Fruit fly (Drosophila melanogaster) whole organism, pupa: ENCODE measurements around the gene CG14339.
A peak's percentile ranks its signal among the peaks of the same experiment; 100 is the strongest.

Source experiments
- CG10348 ChIP-seq: fragments of 200-800 bp; sonication (Bioruptor generic); IDR thresholded peaks from 2 replicates; pipeline ENCODE4 v1.3.6; 2022; ENCODE audit warnings: missing biosample characterization, missing genetic modification characterization
- CG12605 ChIP-seq: fragments of 200-800 bp; sonication (Bioruptor generic); IDR thresholded peaks from 2 replicates; pipeline ENCODE4 v1.3.6; 2022; ENCODE audit warnings: missing biosample characterization, missing genetic modification characterization
- CG13204 ChIP-seq: fragments of 200-800 bp; sonication (Bioruptor generic); optimal IDR thresholded peaks from 2 replicates; lab custom pipeline; 2018; ENCODE audit warnings: missing biosample characterization, mild to moderate bottlenecking, missing genetic modification characterization, moderate library complexity
- CG14655 ChIP-seq: fragments of 200-800 bp; sonication (Bioruptor generic); optimal IDR thresholded peaks from 3 replicates; lab custom pipeline; 2017; ENCODE audit warnings: mild to moderate bottlenecking, missing biosample characterization, missing genetic modification reagents, missing genetic modification characterization
- CG15710 ChIP-seq: fragments of 200-800 bp; sonication (Bioruptor generic); optimal IDR thresholded peaks from 2 replicates; lab custom pipeline; 2018; ENCODE audit warnings: missing biosample characterization, mild to moderate bottlenecking, missing genetic modification characterization, moderate library complexity
- CG17806 ChIP-seq: fragments of 200-800 bp; sonication (Bioruptor generic); optimal IDR thresholded peaks from 2 replicates; lab custom pipeline; 2018; ENCODE audit warnings: missing biosample characterization, mild to moderate bottlenecking, missing genetic modification characterization, moderate library complexity
- CG32121 ChIP-seq: fragments of 200-800 bp; sonication (Bioruptor generic); IDR thresholded peaks from 2 replicates; pipeline ENCODE4 v1.3.6; 2022; ENCODE audit warnings: missing biosample characterization, missing genetic modification characterization
- CG34367 ChIP-seq: fragments of 200-800 bp; sonication (Bioruptor generic); optimal IDR thresholded peaks from 2 replicates; lab custom pipeline; 2018; ENCODE audit warnings: missing biosample characterization, mild to moderate bottlenecking, missing genetic modification characterization
- CG4496 ChIP-seq: fragments of 200-800 bp; sonication (Bioruptor generic); IDR thresholded peaks from 3 replicates; pipeline ENCODE4 v1.3.6; 2022; ENCODE audit warnings: missing biosample characterization, missing genetic modification characterization
- CG8159 ChIP-seq: fragments of 200-800 bp; sonication (Bioruptor generic); optimal IDR thresholded peaks from 3 replicates; lab custom pipeline; 2018; ENCODE audit warnings: missing biosample characterization, mild to moderate bottlenecking, missing genetic modification characterization, moderate library complexity
- CG9948 ChIP-seq: fragments of 200-800 bp; sonication (Bioruptor generic); optimal IDR thresholded peaks from 2 replicates; lab custom pipeline; 2018; ENCODE audit warnings: missing biosample characterization, mild to moderate bottlenecking, missing genetic modification characterization, moderate library complexity
- D1 ChIP-seq: fragments of 200-800 bp; sonication (Bioruptor generic); optimal IDR thresholded peaks from 2 replicates; lab custom pipeline; 2018; ENCODE audit warnings: missing biosample characterization, mild to moderate bottlenecking, missing genetic modification characterization, moderate library complexity
- EcR ChIP-seq: fragments of 200-800 bp; sonication (Bioruptor generic); optimal IDR thresholded peaks from 3 replicates; lab custom pipeline; 2019; ENCODE audit warnings: missing biosample characterization, missing genetic modification characterization, mild to moderate bottlenecking, moderate library complexity, missing genetic modification reagents
- Ets98B ChIP-seq: fragments of 200-800 bp; sonication (Bioruptor generic); IDR thresholded peaks from 2 replicates; pipeline ENCODE4 v1.3.6; 2022; ENCODE audit warnings: missing biosample characterization, missing genetic modification characterization
- Pif1A ChIP-seq: fragments of 200-800 bp; sonication (Bioruptor generic); optimal IDR thresholded peaks from 3 replicates; lab custom pipeline; 2016; ENCODE audit warnings: missing biosample characterization, missing genetic modification characterization
- Pif1B ChIP-seq: fragments of 200-800 bp; sonication (Bioruptor generic); optimal IDR thresholded peaks from 3 replicates; lab custom pipeline; 2016; ENCODE audit warnings: missing biosample characterization, missing genetic modification characterization
- Snoo ChIP-seq: fragments of 200-800 bp; sonication (Bioruptor generic); optimal IDR thresholded peaks from 3 replicates; lab custom pipeline; 2017; ENCODE audit warnings: missing biosample characterization, mild to moderate bottlenecking, missing genetic modification characterization, inconsistent platforms
- fd96Ca ChIP-seq: fragments of 200-800 bp; sonication (Bioruptor generic); IDR thresholded peaks from 3 replicates; pipeline ENCODE4 v1.3.6; 2022; ENCODE audit warnings: missing biosample characterization, missing genetic modification characterization
- gl ChIP-seq: fragments of 200-800 bp; sonication (Bioruptor generic); optimal IDR thresholded peaks from 2 replicates; lab custom pipeline; 2018; ENCODE audit warnings: missing biosample characterization, mild to moderate bottlenecking, missing genetic modification characterization
- rn ChIP-seq: fragments of 200-800 bp; sonication (Bioruptor generic); IDR thresholded peaks from 2 replicates; pipeline ENCODE4 v1.3.6; 2022; ENCODE audit warnings: missing biosample characterization, missing genetic modification characterization

Gene CG14339

DNA sequence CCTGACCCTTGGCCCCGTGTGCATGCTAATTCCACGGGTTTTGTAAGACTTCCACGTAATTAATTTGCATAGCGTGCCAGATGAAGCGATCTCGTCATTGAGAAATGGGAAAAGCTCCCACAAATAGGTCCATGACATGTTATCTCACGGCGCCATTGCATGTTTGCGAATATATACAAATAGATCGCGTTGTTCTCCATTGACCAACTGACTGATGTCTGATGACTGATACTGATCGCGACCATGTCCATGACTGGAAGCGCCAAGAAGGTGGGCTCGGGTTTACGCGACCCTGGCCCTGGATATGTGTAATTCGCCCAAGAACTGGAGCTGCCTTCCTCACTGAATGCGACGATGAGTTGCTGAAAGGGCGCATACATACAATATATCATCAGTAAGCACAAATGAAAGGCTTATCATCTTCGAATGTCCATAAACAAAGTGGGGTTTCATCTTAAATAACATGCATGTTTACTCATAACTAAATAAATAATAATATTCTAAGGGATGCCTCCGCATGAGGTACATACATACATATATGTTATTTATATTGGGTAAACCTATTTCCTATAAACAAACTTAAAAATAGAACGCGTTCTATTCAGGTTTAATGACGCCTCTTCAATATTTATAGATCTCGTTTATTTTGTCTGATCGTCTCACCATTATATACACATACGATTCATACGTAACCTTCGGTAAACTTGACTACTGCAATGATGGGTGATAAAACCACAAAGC is 14.9 kb downstream of the CG14339 start:
- TF ChIP-seq EcR: peak; percentile 70
- TF ChIP-seq CG34367 (tag; lab: Kevin White, UChicago): no peak

dm6 chr2L:1124265-1124664 is 15.9 kb downstream of the CG14339 start:
- no peak for TF ChIP-seq D1 (tag; lab: Kevin White, UChicago)
- TF ChIP-seq Pif1B: no peak
- no peak for TF ChIP-seq CG34367 (tag; lab: Kevin White, UChicago)
- TF ChIP-seq CG10348: no peak
- no peak for TF ChIP-seq EcR
- no peak for TF ChIP-seq CG32121 (GFP tag; lab: Robert Waterston, UW)
- TF ChIP-seq CG14655 (GFP tag; lab: Kevin White, UChicago): no peak
- no peak for TF ChIP-seq gl (tag; lab: Kevin White, UChicago)
- no peak for TF ChIP-seq Snoo
- no peak for TF ChIP-seq rn (GFP tag; lab: Robert Waterston, UW)
- no peak for TF ChIP-seq CG12605
- TF ChIP-seq CG15710 (tag; lab: Kevin White, UChicago): no peak
- TF ChIP-seq Pif1A (GFP tag; lab: Kevin White, UChicago): no peak
- no peak for TF ChIP-seq CG17806
- TF ChIP-seq CG4496 (GFP tag; lab: Robert Waterston, UW): no peak
- no peak for TF ChIP-seq CG8159 (tag; lab: Kevin White, UChicago)
- no peak for TF ChIP-seq CG9948
- TF ChIP-seq CG13204 (GFP tag; lab: Kevin White, UChicago): no peak
- TF ChIP-seq Ets98B (GFP tag; lab: Robert Waterston, UW): no peak
- no peak for TF ChIP-seq fd96Ca (GFP tag; lab: Robert Waterston, UW)

- TF ChIP-seq CG4496 (GFP tag; lab: Robert Waterston, UW) (peak; percentile 25; the same call in 1 of the 3 replicates), gl (tag; lab: Kevin White, UChicago) (no peak), Ets98B (GFP tag; lab: Robert Waterston, UW) (no peak), CG34367 (tag; lab: Kevin White, UChicago) (no peak), CG13204 (GFP tag; lab: Kevin White, UChicago) (no peak), CG12605 (0 out of 2 replicates have a peak, but pooled peaks have one; percentile 18)
These were observed 17.1 kb downstream of the CG14339 start for dm6 chr2L:1125437-1125836.

DNA sequence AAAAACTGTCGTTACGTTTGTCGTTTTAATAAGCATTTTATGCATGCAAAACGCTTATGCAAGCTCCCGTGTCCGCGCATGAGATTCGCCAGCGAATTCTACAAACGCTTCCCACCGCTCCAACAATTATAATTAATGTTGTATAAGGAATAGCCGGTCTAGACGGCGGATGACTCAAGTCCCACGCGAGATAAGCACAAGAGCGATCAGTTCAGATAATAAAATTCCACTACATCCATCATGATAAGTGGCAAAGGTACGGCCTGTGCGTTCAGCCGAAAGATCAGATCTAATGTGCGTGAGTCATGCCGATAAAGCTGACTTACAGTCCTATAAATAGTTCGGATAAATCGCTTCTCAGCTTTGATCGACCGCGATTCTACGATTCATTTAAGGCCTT is 18.2 kb downstream of the CG14339 start:
- TF ChIP-seq Pif1A (GFP tag; lab: Kevin White, UChicago): no peak
- no peak for TF ChIP-seq CG10348
- TF ChIP-seq EcR: no peak
- no peak for TF ChIP-seq CG15710 (tag; lab: Kevin White, UChicago)
- TF ChIP-seq fd96Ca (GFP tag; lab: Robert Waterston, UW): no peak
- TF ChIP-seq Ets98B (GFP tag; lab: Robert Waterston, UW): no peak
- no peak for TF ChIP-seq CG8159 (tag; lab: Kevin White, UChicago)
- no peak for TF ChIP-seq CG9948
- TF ChIP-seq CG34367 (tag; lab: Kevin White, UChicago): no peak
- TF ChIP-seq Snoo: no peak
- no peak for TF ChIP-seq CG13204 (GFP tag; lab: Kevin White, UChicago)
- TF ChIP-seq CG4496 (GFP tag; lab: Robert Waterston, UW): no peak
- TF ChIP-seq D1 (tag; lab: Kevin White, UChicago): no peak
- no peak for TF ChIP-seq CG14655 (GFP tag; lab: Kevin White, UChicago)
- no peak for TF ChIP-seq rn (GFP tag; lab: Robert Waterston, UW)
- no peak for TF ChIP-seq CG12605
- no peak for TF ChIP-seq gl (tag; lab: Kevin White, UChicago)
- TF ChIP-seq CG17806: no peak

DNA sequence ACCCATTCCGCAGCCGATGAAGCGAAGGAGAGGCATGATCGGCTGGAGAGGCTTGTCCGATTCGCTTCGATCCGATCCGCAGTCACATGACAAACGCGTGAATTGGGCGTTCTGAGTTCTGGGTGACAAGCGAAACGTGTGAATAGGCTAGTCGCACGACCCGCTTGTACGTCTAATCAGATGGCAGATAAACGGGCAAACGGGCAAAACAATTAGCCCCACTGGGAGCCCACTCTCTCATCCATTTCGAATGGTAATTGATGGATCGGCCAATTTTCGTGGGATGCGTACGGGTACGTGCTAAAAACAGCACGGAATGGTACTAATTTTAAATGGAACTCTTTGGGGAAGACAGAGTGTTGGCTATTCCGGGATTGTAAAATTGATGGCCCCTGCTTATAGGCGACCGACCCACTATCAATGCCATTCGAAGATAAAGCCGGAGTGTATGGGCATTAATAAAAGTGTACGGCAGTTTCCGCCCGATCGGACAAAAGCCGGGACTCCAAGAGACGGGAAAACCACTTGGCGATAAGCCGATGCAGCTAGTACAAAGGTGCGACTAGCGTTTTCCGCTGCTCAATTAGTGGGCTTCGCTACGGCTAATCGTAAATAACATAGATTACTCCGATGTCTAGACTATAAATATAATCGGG is 19.2 kb downstream of the CG14339 start:
- TF ChIP-seq CG15710 (tag; lab: Kevin White, UChicago) (no peak), Pif1A (GFP tag; lab: Kevin White, UChicago) (no peak), CG12605 (no peak), CG4496 (GFP tag; lab: Robert Waterston, UW) (no peak), EcR (no peak), CG10348 (no peak), rn (GFP tag; lab: Robert Waterston, UW) (no peak), Snoo (no peak), CG9948 (no peak), CG14655 (GFP tag; lab: Kevin White, UChicago) (no peak), CG32121 (GFP tag; lab: Robert Waterston, UW) (no peak), fd96Ca (GFP tag; lab: Robert Waterston, UW) (no peak), CG17806 (no peak), Ets98B (GFP tag; lab: Robert Waterston, UW) (no peak)

- TF ChIP-seq Pif1B: no peak
- TF ChIP-seq CG13204 (GFP tag; lab: Kevin White, UChicago): no peak
- TF ChIP-seq CG9948: no peak
These were observed 20.1 kb downstream of the CG14339 start for dm6 chr2L:1128344-1128931.
